Worm (Caenorhabditis elegans) whole organism, young adult: ENCODE measurements around the gene T28D6.7.

Experiments
- B0035.1 ChIP-seq: sonication (generic microtip); optimal IDR thresholded peaks from 2 replicates; lab custom pipeline; 2016; ENCODE audit warnings: missing genetic modification characterization, mild to moderate bottlenecking, missing compliant biosample characterization, missing genotype, missing genetic modification reagents
- B0261.1 ChIP-seq: sonication (generic microtip); optimal IDR thresholded peaks from 2 replicates; lab custom pipeline; 2016; ENCODE audit warnings: mild to moderate bottlenecking, missing genetic modification characterization, moderate library complexity, missing compliant biosample characterization
- B0336.3 ChIP-seq: fragments of 200-800 bp; sonication (Bioruptor generic); IDR thresholded peaks from 2 replicates; pipeline ENCODE4 v1.3.6; 2022; ENCODE audit warnings: missing genetic modification characterization, missing compliant biosample characterization
- C06A6.2 ChIP-seq: fragments of 200-800 bp; sonication (Bioruptor generic); conservative IDR thresholded peaks from 2 replicates; pipeline ENCODE4 v1.3.6; 2022; ENCODE audit warnings: missing genetic modification characterization, missing compliant biosample characterization
- C17E4.6 ChIP-seq: fragments of 200-800 bp; sonication (Bioruptor generic); IDR thresholded peaks from 2 replicates; pipeline ENCODE4 v1.3.6; 2022; ENCODE audit warnings: missing genetic modification reagents, missing genetic modification characterization, missing compliant biosample characterization
- F22D6.2 ChIP-seq: sonication (generic microtip); optimal IDR thresholded peaks from 2 replicates; lab custom pipeline; 2016; ENCODE audit warnings: mild to moderate bottlenecking, missing genetic modification characterization, missing compliant biosample characterization
- F39B2.1 ChIP-seq: fragments of 200-800 bp; sonication (Bioruptor generic); IDR thresholded peaks from 2 replicates; pipeline ENCODE4 v1.3.6; 2022; ENCODE audit warnings: missing genetic modification reagents, missing genetic modification characterization, missing compliant biosample characterization
- F52B5.7 ChIP-seq: sonication (generic microtip); optimal IDR thresholded peaks from 2 replicates; lab custom pipeline; 2016; ENCODE audit warnings: mild to moderate bottlenecking, missing genetic modification characterization, missing compliant biosample characterization
- F57A8.1 ChIP-seq: fragments of 200-800 bp; sonication (Bioruptor generic); optimal IDR thresholded peaks from 2 replicates; lab custom pipeline; 2018; ENCODE audit warnings: mild to moderate bottlenecking, missing genetic modification characterization, moderate library complexity, missing compliant biosample characterization
- T26A5.8 ChIP-seq: sonication (generic microtip); optimal IDR thresholded peaks from 2 replicates; lab custom pipeline; 2016; ENCODE audit warnings: missing genetic modification characterization, missing compliant biosample characterization
- Y53G8AR.9 ChIP-seq: fragments of 200-800 bp; sonication (Bioruptor generic); conservative IDR thresholded peaks from 2 replicates; pipeline ENCODE4 v1.3.6; 2022; ENCODE audit warnings: missing genetic modification reagents, missing genetic modification characterization, missing compliant biosample characterization
- ZK185.1 ChIP-seq: sonication (generic microtip); optimal IDR thresholded peaks from 2 replicates; lab custom pipeline; 2016; ENCODE audit warnings: mild to moderate bottlenecking, missing genetic modification characterization, missing compliant biosample characterization; ENCODE audit not compliant: poor library complexity, severe bottlenecking
- akir-1 ChIP-seq: fragments of 200-800 bp; sonication (Bioruptor generic); optimal IDR thresholded peaks from 2 replicates; lab custom pipeline; 2018; ENCODE audit warnings: mild to moderate bottlenecking, missing genetic modification characterization, moderate library complexity, missing compliant biosample characterization
- aptf-3 ChIP-seq: fragments of 200-800 bp; sonication (Bioruptor generic); IDR thresholded peaks from 2 replicates; pipeline ENCODE4 v1.3.6; 2022; ENCODE audit warnings: missing genetic modification characterization, missing compliant biosample characterization
- attf-3 ChIP-seq: fragments of 200-800 bp; sonication (Bioruptor generic); conservative IDR thresholded peaks from 2 replicates; pipeline ENCODE4 v1.3.6; 2022; ENCODE audit warnings: missing genetic modification reagents, missing genetic modification characterization, missing compliant biosample characterization
- attf-5 ChIP-seq: fragments of 200-800 bp; sonication (Bioruptor generic); optimal IDR thresholded peaks from 2 replicates; lab custom pipeline; 2018; ENCODE audit warnings: mild to moderate bottlenecking, missing genetic modification characterization, missing compliant biosample characterization
- attf-6 ChIP-seq: fragments of 200-800 bp; sonication (Bioruptor generic); IDR thresholded peaks from 2 replicates; pipeline ENCODE4 v1.3.6; 2022; ENCODE audit warnings: missing genetic modification reagents, missing genetic modification characterization, missing compliant biosample characterization
- bed-1 ChIP-seq: fragments of 200-800 bp; sonication (Bioruptor generic); IDR thresholded peaks from 2 replicates; pipeline ENCODE4 v1.3.6; 2022; ENCODE audit warnings: missing genetic modification reagents, missing genetic modification characterization, missing compliant biosample characterization
- bed-2 ChIP-seq: fragments of 200-800 bp; sonication (Bioruptor generic); IDR thresholded peaks from 2 replicates; pipeline ENCODE4 v1.3.6; 2022; ENCODE audit warnings: missing genetic modification reagents, missing genetic modification characterization, missing compliant biosample characterization
- cebp-1 ChIP-seq, 2 experiments: fragments of 200-800 bp in 1 of 2; sonication (Bioruptor generic) in 1 of 2; sonication (generic microtip) in 1 of 2; IDR thresholded peaks in 1 of 2; optimal IDR thresholded peaks in 1 of 2; 2 replicates each; pipeline versions ENCODE4 v1.3.6 to Lab custom; 2017 to 2022; ENCODE audit warnings: missing compliant biosample characterization in 2 of 2, missing genetic modification characterization in 2 of 2, mild to moderate bottlenecking in 1 of 2, missing genetic modification reagents in 1 of 2, moderate library complexity in 1 of 2
- ceh-27 ChIP-seq: fragments of 200-800 bp; sonication (Bioruptor generic); optimal IDR thresholded peaks from 2 replicates; lab custom pipeline; 2018; ENCODE audit warnings: mild to moderate bottlenecking, missing genetic modification characterization, moderate library complexity, missing compliant biosample characterization
- ceh-58 ChIP-seq: fragments of 200-800 bp; sonication (Bioruptor generic); IDR thresholded peaks from 2 replicates; pipeline ENCODE4 v1.3.6; 2022; ENCODE audit warnings: missing genetic modification characterization, missing compliant biosample characterization
- ceh-79 ChIP-seq: sonication (generic microtip); optimal IDR thresholded peaks from 2 replicates; lab custom pipeline; 2017; ENCODE audit warnings: mild to moderate bottlenecking, missing genetic modification characterization, missing compliant biosample characterization
- ceh-91 ChIP-seq: fragments of 200-800 bp; sonication (Bioruptor generic); IDR thresholded peaks from 2 replicates; pipeline ENCODE4 v1.3.6; 2022; ENCODE audit warnings: missing genetic modification reagents, missing genetic modification characterization, missing compliant biosample characterization
- die-1 ChIP-seq: sonication (generic microtip); optimal IDR thresholded peaks from 2 replicates; lab custom pipeline; 2016; ENCODE audit warnings: missing genotype, mild to moderate bottlenecking, missing genetic modification characterization, missing compliant biosample characterization
- dox-1 ChIP-seq: fragments of 200-800 bp; sonication (Bioruptor generic); IDR thresholded peaks from 2 replicates; pipeline ENCODE4 v1.3.6; 2022; ENCODE audit warnings: missing genetic modification reagents, missing genetic modification characterization, missing compliant biosample characterization
- dpff-1 ChIP-seq: sonication (generic microtip); optimal IDR thresholded peaks from 2 replicates; lab custom pipeline; 2017; ENCODE audit warnings: mild to moderate bottlenecking, missing genetic modification characterization, missing compliant biosample characterization
- dpl-1 ChIP-seq: fragments of 150-350 bp; optimal IDR thresholded peaks from 2 replicates; lab custom pipeline; 2014; ENCODE audit warnings: missing biosample characterization, missing genetic modification reagents, missing genetic modification characterization
- egrh-3 ChIP-seq: fragments of 200-800 bp; sonication (Bioruptor generic); IDR thresholded peaks from 2 replicates; pipeline ENCODE4 v1.3.6; 2022; ENCODE audit warnings: missing genetic modification reagents, missing genetic modification characterization, missing compliant biosample characterization
- him-1 ChIP-seq: sonication (generic microtip); optimal IDR thresholded peaks from 2 replicates; lab custom pipeline; 2016; ENCODE audit warnings: missing genotype, missing genetic modification reagents, missing genetic modification characterization, missing compliant biosample characterization
- hmg-1.2 ChIP-seq: fragments of 200-800 bp; sonication (Bioruptor generic); IDR thresholded peaks from 2 replicates; pipeline ENCODE4 v1.3.6; 2022; ENCODE audit warnings: missing genetic modification reagents, missing genetic modification characterization, missing compliant biosample characterization
- lag-1 ChIP-seq: fragments of 200-800 bp; sonication (Bioruptor generic); IDR thresholded peaks from 2 replicates; pipeline ENCODE4 v1.3.6; 2022; ENCODE audit warnings: missing genetic modification reagents, missing genetic modification characterization, missing compliant biosample characterization
- let-607 ChIP-seq, 2 experiments: fragments of 200-800 bp in 1 of 2; sonication (Bioruptor generic) in 1 of 2; sonication (generic microtip) in 1 of 2; optimal IDR thresholded peaks; 2 replicates each; lab custom pipeline; 2016 to 2018; ENCODE audit warnings: mild to moderate bottlenecking in 2 of 2, missing compliant biosample characterization in 2 of 2, missing genetic modification characterization in 2 of 2, moderate library complexity in 2 of 2, missing genotype in 1 of 2
- lin-40 ChIP-seq: sonication (generic microtip); optimal IDR thresholded peaks from 2 replicates; lab custom pipeline; 2016; ENCODE audit warnings: missing genetic modification characterization, mild to moderate bottlenecking, missing compliant biosample characterization, missing genotype, missing genetic modification reagents
- lsl-1 ChIP-seq: fragments of 200-800 bp; sonication (Bioruptor generic); optimal IDR thresholded peaks from 2 replicates; lab custom pipeline; 2018; ENCODE audit warnings: mild to moderate bottlenecking, missing genetic modification characterization, moderate library complexity, missing compliant biosample characterization
- madf-3 ChIP-seq: fragments of 200-800 bp; sonication (Bioruptor generic); IDR thresholded peaks from 2 replicates; pipeline ENCODE4 v1.3.6; 2022; ENCODE audit warnings: missing genetic modification reagents, missing genetic modification characterization, missing compliant biosample characterization
- mcd-1 ChIP-seq: fragments of 200-800 bp; sonication (Bioruptor generic); IDR thresholded peaks from 2 replicates; pipeline ENCODE4 v1.3.6; 2022; ENCODE audit warnings: missing genetic modification reagents, missing genetic modification characterization, missing compliant biosample characterization
- mel-28 ChIP-seq: sonication (generic microtip); optimal IDR thresholded peaks from 2 replicates; lab custom pipeline; 2016; ENCODE audit warnings: borderline replicate concordance, mild to moderate bottlenecking, missing genetic modification characterization, missing compliant biosample characterization
- nhr-120 ChIP-seq: fragments of 200-800 bp; sonication (Bioruptor generic); IDR thresholded peaks from 2 replicates; pipeline ENCODE4 v1.3.6; 2022; ENCODE audit warnings: missing genetic modification characterization, missing compliant biosample characterization
- nhr-27 ChIP-seq: fragments of 200-800 bp; sonication (Bioruptor generic); optimal IDR thresholded peaks from 2 replicates; lab custom pipeline; 2018; ENCODE audit warnings: mild to moderate bottlenecking, missing genetic modification characterization, moderate library complexity, missing compliant biosample characterization
- rcor-1 ChIP-seq: fragments of 200-800 bp; sonication (Bioruptor generic); IDR thresholded peaks from 2 replicates; pipeline ENCODE4 v1.3.6; 2022; ENCODE audit warnings: missing genetic modification reagents, missing genetic modification characterization, missing compliant biosample characterization
- sdz-38 ChIP-seq: sonication (generic microtip); optimal IDR thresholded peaks from 2 replicates; lab custom pipeline; 2016; ENCODE audit warnings: missing genotype, missing genetic modification characterization, missing compliant biosample characterization
- snpc-1.3 ChIP-seq: sonication (generic microtip); optimal IDR thresholded peaks from 2 replicates; lab custom pipeline; 2017; ENCODE audit warnings: missing genetic modification characterization, mild to moderate bottlenecking, missing compliant biosample characterization, antibody characterized with exemption, moderate library complexity, missing genotype, missing genetic modification reagents; ENCODE audit not compliant: insufficient read depth
- tbx-9 ChIP-seq: sonication (generic microtip); optimal IDR thresholded peaks from 2 replicates; lab custom pipeline; 2016; ENCODE audit warnings: borderline replicate concordance, missing genetic modification characterization, inconsistent platforms, missing compliant biosample characterization
- unc-130 ChIP-seq: sonication (generic microtip); optimal IDR thresholded peaks from 2 replicates; lab custom pipeline; 2016; ENCODE audit warnings: missing genetic modification reagents, missing genetic modification characterization, missing compliant biosample characterization
- zfh-2 ChIP-seq: fragments of 200-800 bp; sonication (Bioruptor generic); conservative IDR thresholded peaks from 2 replicates; pipeline ENCODE4 v1.3.6; 2022; ENCODE audit warnings: missing genetic modification reagents, missing genetic modification characterization, missing compliant biosample characterization
- ztf-25 ChIP-seq: fragments of 200-800 bp; sonication (Bioruptor generic); IDR thresholded peaks from 2 replicates; pipeline ENCODE4 v1.3.6; 2022; ENCODE audit warnings: missing genetic modification reagents, missing genetic modification characterization, missing compliant biosample characterization

T28D6.7 gene

DNA sequence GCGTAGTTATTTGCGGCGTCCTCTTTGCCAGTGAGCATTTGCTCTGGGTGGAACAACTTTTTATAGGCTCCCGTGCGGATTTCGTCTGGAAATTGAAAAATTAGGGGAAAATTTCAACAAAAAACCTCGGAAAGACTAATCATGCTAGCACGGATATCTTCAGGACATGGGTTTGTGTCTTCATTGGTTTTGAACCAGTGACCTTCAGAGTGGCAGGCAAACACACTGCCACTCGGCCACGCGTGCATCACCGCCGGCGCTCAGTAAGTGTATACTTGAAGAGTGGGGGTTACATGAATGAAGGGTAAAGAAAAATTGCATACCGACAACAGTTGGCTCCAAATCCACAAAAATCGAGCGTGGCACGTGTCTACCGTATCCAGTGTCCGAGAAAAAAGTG is 25.0 kb upstream of the T28D6.7 start (continued):
- peak; percentile 41; the same call in 1 of the 2 replicates for TF ChIP-seq cebp-1 (GFP tag; IDR thresholded peaks at IDR 0.05; lab: Robert Waterston, UW)
- no peak for TF ChIP-seq cebp-1 (tag; optimal IDR thresholded peaks at IDR 0.05; lab: Kevin White, UChicago)
- TF ChIP-seq lsl-1 (GFP tag; lab: Kevin White, UChicago) = peak; percentile 54
- peak; percentile 76 for TF ChIP-seq dox-1 (GFP tag; lab: Robert Waterston, UW)
- TF ChIP-seq zfh-2 (GFP tag; lab: Robert Waterston, UW) = peak; percentile 58
- peak; percentile 32 to 46 for TF ChIP-seq let-607 (tag; optimal IDR thresholded peaks at IDR 0.05; lab: Kevin White, UChicago)
- TF ChIP-seq B0035.1 (tag; lab: Kevin White, UChicago) = peak; percentile 44
- no peak for TF ChIP-seq aptf-3 (GFP tag; lab: Robert Waterston, UW)
- no peak for TF ChIP-seq lag-1 (GFP tag; lab: Robert Waterston, UW)
- no peak for TF ChIP-seq F22D6.2 (tag; lab: Kevin White, UChicago)
- TF ChIP-seq hmg-1.2 = peak; percentile 77
- peak; percentile 21 for TF ChIP-seq unc-130 (GFP tag; lab: Kevin White, UChicago)
- peak; percentile 74 for TF ChIP-seq die-1 (tag; lab: Kevin White, UChicago)
- TF ChIP-seq Y53G8AR.9 (GFP tag; lab: Robert Waterston, UW) = no peak
- no peak for TF ChIP-seq T26A5.8 (tag; lab: Kevin White, UChicago)
- no peak for TF ChIP-seq tbx-9 (tag; lab: Kevin White, UChicago)
- TF ChIP-seq F52B5.7 = peak; percentile 84
- no peak for TF ChIP-seq mel-28 (tag; lab: Kevin White, UChicago)
- TF ChIP-seq ceh-79 (tag; lab: Kevin White, UChicago) = no peak
- no peak for TF ChIP-seq sdz-38 (tag; lab: Kevin White, UChicago)
- TF ChIP-seq him-1 (tag; lab: Kevin White, UChicago) = peak; percentile 77
- 0 out of 2 replicates have a peak, but pooled peaks have one; percentile 35 for TF ChIP-seq attf-3
- TF ChIP-seq dpff-1 (tag; lab: Kevin White, UChicago) = no peak
- TF ChIP-seq C17E4.6 = no peak
- peak; percentile 72 for TF ChIP-seq rcor-1 (GFP tag; lab: Robert Waterston, UW)
- TF ChIP-seq akir-1 (GFP tag; lab: Kevin White, UChicago) = peak; percentile 46
- no peak for TF ChIP-seq bed-2 (GFP tag; lab: Robert Waterston, UW)
- TF ChIP-seq nhr-120 (GFP tag; lab: Robert Waterston, UW) = no peak
- TF ChIP-seq F57A8.1 (GFP tag; lab: Kevin White, UChicago) = no peak
- peak; percentile 34 for TF ChIP-seq attf-5 (GFP tag; lab: Kevin White, UChicago)
- no peak for TF ChIP-seq dpl-1 (GFP tag; lab: Kevin White, UChicago)
- TF ChIP-seq ceh-27 = peak; percentile 75
- no peak for TF ChIP-seq madf-3
- 0 out of 2 replicates have a peak, but pooled peaks have one; percentile 53 for TF ChIP-seq attf-6 (GFP tag; lab: Robert Waterston, UW)
- no peak for TF ChIP-seq ZK185.1 (tag; lab: Kevin White, UChicago)
- peak; percentile 56 for TF ChIP-seq mcd-1 (GFP tag; lab: Robert Waterston, UW)
- TF ChIP-seq egrh-3 (GFP tag; lab: Robert Waterston, UW) = no peak
- TF ChIP-seq C06A6.2 (GFP tag; lab: Robert Waterston, UW) = 0 out of 2 replicates have a peak, but pooled peaks have one; percentile 43
- no peak for TF ChIP-seq bed-1 (GFP tag; lab: Robert Waterston, UW)
- no peak for TF ChIP-seq ceh-58 (GFP tag; lab: Robert Waterston, UW)
- TF ChIP-seq snpc-1.3 (tag; lab: Kevin White, UChicago) = peak; percentile 55
- peak; percentile 78; the same call in 1 of the 2 replicates for TF ChIP-seq ztf-25 (GFP tag; lab: Robert Waterston, UW)
- no peak for TF ChIP-seq nhr-27 (tag; lab: Kevin White, UChicago)
- TF ChIP-seq ceh-91 (GFP tag; lab: Robert Waterston, UW) = no peak
- peak; percentile 87 for TF ChIP-seq B0261.1 (tag; lab: Kevin White, UChicago)
- peak; percentile 58 for TF ChIP-seq lin-40
- TF ChIP-seq F39B2.1 (GFP tag; lab: Robert Waterston, UW) = no peak
- peak; percentile 71; the same call in 1 of the 2 replicates for TF ChIP-seq B0336.3 (GFP tag; lab: Robert Waterston, UW)
